Fruit fly (Drosophila melanogaster): Measurements from ENCODE around the gene CG14109.

The CG14109 gene

DNA sequence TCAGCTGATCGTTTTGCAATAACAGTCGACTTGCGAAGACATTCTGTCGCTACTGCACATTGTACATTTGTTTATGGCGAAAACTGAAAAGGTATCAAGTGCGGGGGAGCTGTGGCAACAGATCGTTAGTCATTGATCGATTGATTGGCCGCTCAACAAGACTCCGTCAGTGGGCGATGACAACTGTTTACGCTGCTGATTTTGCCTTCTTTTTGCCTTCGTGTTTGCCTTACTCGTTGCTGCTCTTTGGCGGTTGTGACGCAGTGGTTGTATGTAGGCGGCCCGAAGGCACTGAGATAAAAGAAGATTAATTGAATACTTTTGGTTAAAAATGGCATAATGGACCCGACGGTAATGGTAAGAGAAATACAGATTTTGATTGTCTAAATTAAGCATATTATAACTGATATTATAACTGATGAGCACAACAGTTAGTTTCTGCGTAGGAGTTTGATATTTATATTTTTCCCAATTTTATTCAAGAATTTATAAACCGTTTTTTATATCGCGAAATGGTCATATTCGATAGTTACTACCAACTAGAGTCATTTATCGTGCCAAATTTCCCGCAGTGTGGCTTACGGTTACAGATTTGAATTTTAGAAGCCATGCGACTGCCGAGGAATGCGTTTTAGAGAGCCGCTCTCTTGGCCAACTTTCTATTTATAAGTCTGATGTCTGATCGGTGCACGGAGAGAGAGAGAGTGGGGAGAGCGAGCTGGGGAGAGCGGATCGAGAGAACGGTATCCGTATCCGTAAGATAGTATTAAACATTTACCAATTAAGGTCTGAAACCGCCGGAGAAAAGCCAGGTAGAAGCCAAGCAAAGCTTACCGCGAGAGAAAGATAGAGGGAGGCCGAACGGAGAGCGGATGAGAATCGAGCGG is 36.1 kb downstream of the CG14109 start (continued):
- TF ChIP-seq ATbp (GFP tag; optimal IDR thresholded peaks at IDR 0.05) (peak; percentile 91), CG15073 (GFP tag; optimal IDR thresholded peaks at IDR 0.05) (peak; percentile 44), CG14710 (tag; optimal IDR thresholded peaks at IDR 0.05) (peak; percentile 86), CG34376 (GFP tag; optimal IDR thresholded peaks at IDR 0.05) (no peak), fu2 (GFP tag; optimal IDR thresholded peaks at IDR 0.05) (peak; percentile 61), fd102C (GFP tag; optimal IDR thresholded peaks at IDR 0.05) (no peak), gt (GFP tag; IDR thresholded peaks at IDR 0.05) (0 out of 2 replicates have a peak, but pooled peaks have one; percentile 43), sna (GFP tag; IDR thresholded peaks at IDR 0.05; ENCODE audit: partially characterized antibody) (peak; percentile 79), wek (GFP tag; optimal IDR thresholded peaks at IDR 0.05) (peak; percentile 2), btn (GFP tag; optimal IDR thresholded peaks at IDR 0.05) (no peak), maf-S (GFP tag; optimal IDR thresholded peaks at IDR 0.05) (no peak), amos (GFP tag; IDR thresholded peaks at IDR 0.05; ENCODE audit: partially characterized antibody) (no peak), CG33213 (GFP tag; optimal IDR thresholded peaks at IDR 0.05) (peak; percentile 65), slou (GFP tag; optimal IDR thresholded peaks at IDR 0.05) (peak; percentile 67), CG9215 (GFP tag; IDR thresholded peaks at IDR 0.05) (peak; percentile 87), NC2α (GFP tag; optimal IDR thresholded peaks at IDR 0.05) (no peak), gem (tag; optimal IDR thresholded peaks at IDR 0.05) (peak; percentile 95), Med (GFP tag) (peak; percentile 91), CG7839 (tag; optimal IDR thresholded peaks at IDR 0.05) (peak; percentile 93), Usf (GFP tag; optimal IDR thresholded peaks at IDR 0.05) (peak; percentile 90), CG5180 (GFP tag; optimal IDR thresholded peaks at IDR 0.05) (peak; percentile 85), nmo (GFP tag; optimal IDR thresholded peaks at IDR 0.05) (peak; percentile 95), ftz-f1 (GFP tag; optimal IDR thresholded peaks at IDR 0.05) (no peak), chn (GFP tag; optimal IDR thresholded peaks at IDR 0.05) (peak; percentile 69), CG7987 (GFP tag; optimal IDR thresholded peaks at IDR 0.05) (peak; percentile 59), CG15011 (GFP tag; optimal IDR thresholded peaks at IDR 0.05) (peak; percentile 89), Hey (tag; optimal IDR thresholded peaks at IDR 0.05) (no peak), vnd (GFP tag; IDR thresholded peaks at IDR 0.05; ENCODE audit: partially characterized antibody) (no peak), MTF-1 (GFP tag; optimal IDR thresholded peaks at IDR 0.05; ENCODE audit: borderline replicate concordance) (peak; percentile 55), CG17912 (GFP tag; optimal IDR thresholded peaks at IDR 0.05) (peak; percentile 57), CG11085 (GFP tag; IDR thresholded peaks at IDR 0.05) (peak; percentile 70), CG9609 (GFP tag; optimal IDR thresholded peaks at IDR 0.05) (peak; percentile 56), CG7357 (GFP tag; IDR thresholded peaks at IDR 0.05) (peak; percentile 78; the same call in 2 of the 3 replicates), fru (optimal IDR thresholded peaks at IDR 0.05) (no peak), CG12391 (tag; optimal IDR thresholded peaks at IDR 0.05) (peak; percentile 92), CG15479 (GFP tag; optimal IDR thresholded peaks at IDR 0.05) (no peak), Bgb (GFP tag; IDR thresholded peaks at IDR 0.05; ENCODE audit: partially characterized antibody) (no peak), crc (GFP tag; optimal IDR thresholded peaks at IDR 0.05) (peak; percentile 22), CHES-1-like (GFP tag; optimal IDR thresholded peaks at IDR 0.05) (peak; percentile 11), eyg (GFP tag; optimal IDR thresholded peaks at IDR 0.05) (no peak), Scr (GFP tag; IDR thresholded peaks at IDR 0.05; ENCODE audit: partially characterized antibody) (no peak), MBD-R2 (GFP tag; IDR thresholded peaks at IDR 0.05) (peak; percentile 54), CG8089 (GFP tag; optimal IDR thresholded peaks at IDR 0.05) (no peak), run (tag; optimal IDR thresholded peaks at IDR 0.05) (peak; percentile 81), psq (GFP tag; optimal IDR thresholded peaks at IDR 0.05) (peak; percentile 62), sens (GFP tag) (peak; percentile 96), dati (GFP tag; IDR thresholded peaks at IDR 0.05) (peak; percentile 39; the same call in 1 of the 2 replicates), BEAF-32 (GFP tag; optimal IDR thresholded peaks at IDR 0.05) (no peak)
